Fruit fly (Drosophila melanogaster) Kc167 (cell line): ENCODE data around the gene CG9270.

Experiments used
- Myc ChIP-seq: fragments of >200 bp; optimal IDR thresholded peaks from 2 replicates; lab custom pipeline; 2017; ENCODE audit warnings: missing external identifiers
- Sin3A ChIP-seq: fragments of >200 bp; optimal IDR thresholded peaks from 2 replicates; lab custom pipeline; 2018; ENCODE audit warnings: missing external identifiers
- h ChIP-seq: fragments of >200 bp; optimal IDR thresholded peaks from 3 replicates; lab custom pipeline; 2018; ENCODE audit warnings: missing external identifiers
- psq ChIP-seq: fragments of >200 bp; optimal IDR thresholded peaks from 2 replicates; lab custom pipeline; 2017; ENCODE audit warnings: missing external identifiers
- ttk ChIP-seq: sonication (Bioruptor generic); optimal IDR thresholded peaks from 2 replicates; lab custom pipeline; 2017; ENCODE audit warnings: missing external identifiers

- no peak for TF ChIP-seq Sin3A (lab: Kevin White, UChicago)
- no peak for TF ChIP-seq psq (lab: Kevin White, UChicago)
- no peak for TF ChIP-seq h (lab: Kevin White, UChicago)
- no peak for TF ChIP-seq Myc (lab: Kevin White, UChicago)
- TF ChIP-seq ttk = no peak
Observed at dm6 chr2L:20957266-20957665, 23.4 kb upstream of the CG9270 start.
